Worm (Caenorhabditis elegans) whole organism, mixed stage, embryonic: ENCODE data around the gene M110.9.

Source experiments
- mep-1 ChIP-seq: fragments of 150-350 bp; optimal IDR thresholded peaks from 2 replicates; lab custom pipeline; 2017; ENCODE audit warnings: missing biosample characterization, missing genetic modification reagents, missing genetic modification characterization, inconsistent platforms
- pha-4 ChIP-seq: fragments of 150-350 bp; optimal IDR thresholded peaks from 2 replicates; lab custom pipeline; 2018; ENCODE audit warnings: missing biosample characterization, missing genetic modification reagents, missing genetic modification characterization
- unc-62 ChIP-seq: fragments of 150-350 bp; optimal IDR thresholded peaks from 2 replicates; lab custom pipeline; 2014; ENCODE audit warnings: missing biosample characterization, missing genetic modification reagents, missing genetic modification characterization
- ztf-11 ChIP-seq: fragments of 150-350 bp; optimal IDR thresholded peaks from 2 replicates; lab custom pipeline; 2014; ENCODE audit warnings: missing biosample characterization, missing genetic modification characterization

- TF ChIP-seq ztf-11 (tag; lab: Kevin White, UChicago), result no peak
- no peak for TF ChIP-seq unc-62 (GFP tag; lab: Kevin White, UChicago)
- no peak for TF ChIP-seq pha-4 (tag; lab: Kevin White, UChicago)
- no peak for TF ChIP-seq mep-1 (tag; lab: Kevin White, UChicago)
These were observed 16.7 kb upstream of the M110.9 start, which contains the start of gene M110.10 for ce11 chrII:8214367-8214766.
